Fruit fly (Drosophila melanogaster): ENCODE measurements around the gene Ypel.

DNA sequence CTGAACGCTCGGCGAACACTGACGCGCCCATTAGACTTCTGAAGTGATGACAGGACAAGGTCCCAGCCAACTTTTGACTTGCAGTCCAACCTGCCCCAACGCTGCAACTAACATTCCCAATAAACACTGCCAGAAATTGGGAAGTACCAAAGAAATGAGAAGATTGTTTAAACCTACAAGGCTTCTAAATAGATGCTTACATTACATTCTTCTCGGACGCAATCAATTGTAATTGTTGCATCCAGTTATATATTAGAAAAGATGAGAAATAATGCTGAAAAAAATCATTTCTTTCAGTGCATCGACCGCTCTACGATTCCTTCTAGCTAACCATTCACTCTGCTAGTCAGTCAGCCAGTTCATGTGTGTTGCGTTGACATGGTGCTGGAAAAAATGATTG lies 9.6 kb downstream of the Ypel start:
- no peak for TF ChIP-seq psq (optimal IDR thresholded peaks at IDR 0.05)
- TF ChIP-seq h (optimal IDR thresholded peaks at IDR 0.05): no peak
- no peak for TF ChIP-seq Myc (optimal IDR thresholded peaks at IDR 0.05)
- no peak for TF ChIP-seq Sin3A (optimal IDR thresholded peaks at IDR 0.05)
